Fruit fly (Drosophila melanogaster): ENCODE data around the gene CG42680.

CG42680 gene

dm6 chr2L:14588134-14588533 lies at the start of gene CG42680:
TSS of gene CG42680 (minus strand) at chr2L:14588234.
- no peak for TF ChIP-seq noc (tag; optimal IDR thresholded peaks at IDR 0.05)

DNA sequence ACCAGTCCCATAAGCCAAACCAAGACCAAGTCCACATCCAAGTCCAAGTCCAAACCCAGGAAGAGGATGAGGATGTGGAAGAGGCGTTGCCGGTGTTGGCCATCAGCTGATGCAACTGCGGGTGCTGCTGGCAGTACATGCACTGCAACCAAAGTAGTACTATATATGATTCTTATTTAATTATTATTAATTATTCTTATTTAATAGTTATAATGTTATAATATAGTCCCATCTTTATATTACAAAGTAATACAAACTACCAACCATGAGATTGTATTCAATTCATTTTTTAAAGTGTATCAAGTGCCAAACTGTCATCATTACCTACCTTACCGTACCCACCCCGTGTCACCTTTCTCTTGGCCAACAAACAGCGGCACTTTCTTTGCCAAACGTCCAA lies 47.0 kb upstream of the CG42680 start:
- TF ChIP-seq noc (tag; optimal IDR thresholded peaks at IDR 0.05): no peak

DNA sequence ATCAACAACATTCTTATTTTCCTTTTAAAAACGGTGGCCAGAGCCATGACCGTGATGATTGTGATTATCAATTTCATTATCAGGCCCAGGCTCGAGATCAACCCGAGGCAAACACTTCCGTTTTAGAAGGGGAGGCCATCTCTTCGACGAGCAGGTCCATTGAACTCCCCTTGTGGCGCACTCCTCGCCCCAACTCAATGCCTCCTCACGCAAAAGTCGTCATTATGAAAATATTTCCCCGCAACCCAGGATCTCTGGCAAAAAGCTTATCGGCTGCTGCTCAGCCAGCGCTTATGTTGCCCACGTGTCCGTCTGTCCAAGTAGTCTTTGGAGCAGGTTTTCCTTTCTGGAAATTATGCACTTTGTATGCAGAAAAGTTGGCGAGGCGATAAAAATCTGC lies 44.8 kb upstream of the CG42680 start:
- no peak for TF ChIP-seq noc (tag; optimal IDR thresholded peaks at IDR 0.05)

DNA sequence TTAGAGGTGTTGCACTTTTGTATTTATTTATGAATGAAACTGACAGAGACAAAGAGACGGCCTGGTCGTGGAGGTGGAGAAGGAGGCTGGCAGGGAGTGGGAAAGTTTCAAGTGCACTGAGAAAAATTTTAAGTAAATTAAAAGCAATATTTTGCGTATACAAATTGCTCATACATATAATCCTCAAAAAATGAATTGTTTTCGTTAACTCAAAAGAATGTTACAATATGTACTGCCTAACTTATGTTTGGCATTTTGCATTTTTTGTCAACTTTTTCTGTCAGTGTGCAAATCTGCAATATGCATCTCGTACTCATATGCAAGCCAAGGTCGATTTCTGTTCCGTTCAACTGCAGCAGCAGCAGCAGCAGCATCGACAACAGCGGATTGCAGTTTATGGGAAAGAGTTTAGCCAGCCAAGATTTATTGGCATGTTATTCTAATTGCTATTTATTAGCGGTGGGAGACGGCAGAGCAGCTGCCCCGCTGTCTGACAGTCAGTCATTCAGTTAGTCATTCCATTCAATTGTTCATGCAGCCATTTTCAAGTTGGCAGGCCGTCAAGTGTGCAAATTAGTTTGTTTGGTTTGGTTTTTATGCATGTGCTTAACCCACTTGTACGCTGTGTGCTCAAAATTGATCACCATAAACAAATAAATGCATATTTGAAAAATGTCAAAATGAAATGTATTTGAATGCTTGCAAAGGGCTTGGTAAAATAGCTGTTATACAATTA lies 43.1 kb upstream of the CG42680 start:
- TF ChIP-seq noc (tag; optimal IDR thresholded peaks at IDR 0.05): no peak

DNA sequence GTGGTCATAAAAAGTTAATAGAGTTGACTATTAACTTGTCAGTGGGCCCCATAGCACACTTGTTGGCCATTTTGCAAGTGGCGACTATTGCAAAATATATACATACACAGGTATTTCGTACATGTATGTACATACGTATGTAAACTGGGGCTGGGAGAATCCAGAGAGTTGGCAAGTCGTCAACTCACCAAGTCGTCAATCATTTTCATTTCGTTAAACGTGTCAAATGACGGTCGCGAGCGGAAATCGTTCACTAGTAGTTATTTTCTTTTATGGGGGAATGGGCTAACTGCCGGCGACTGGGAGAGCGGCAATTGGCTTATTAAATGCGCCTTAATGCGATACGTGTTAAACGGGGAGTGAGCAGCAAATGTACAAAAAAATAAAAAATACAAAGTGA lies 40.7 kb upstream of the CG42680 start:
- TF ChIP-seq noc (tag; optimal IDR thresholded peaks at IDR 0.05): no peak

DNA sequence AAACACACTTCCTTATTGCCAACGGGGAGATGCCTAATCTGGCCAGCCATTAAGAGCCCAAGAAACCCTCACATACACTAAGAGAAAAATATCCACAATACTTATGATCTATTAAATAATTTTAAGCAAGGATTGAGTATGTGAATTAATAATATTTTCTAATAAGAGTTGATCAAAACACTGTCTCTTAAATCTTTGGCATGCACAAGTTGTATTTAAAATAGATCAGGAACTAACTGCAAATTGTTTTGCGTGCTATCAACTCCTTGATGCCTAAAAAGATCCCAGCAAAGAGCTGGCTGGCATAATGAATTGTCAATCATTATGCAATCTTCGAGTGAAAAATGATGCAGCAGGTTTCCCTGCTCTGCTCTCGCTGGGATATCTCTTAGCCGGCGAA lies 39.1 kb upstream of the CG42680 start:
- no peak for TF ChIP-seq noc (tag; optimal IDR thresholded peaks at IDR 0.05)

dm6 chr2L:14624614-14625013 lies 36.6 kb upstream of the CG42680 start:
- TF ChIP-seq noc (tag; optimal IDR thresholded peaks at IDR 0.05): no peak

DNA sequence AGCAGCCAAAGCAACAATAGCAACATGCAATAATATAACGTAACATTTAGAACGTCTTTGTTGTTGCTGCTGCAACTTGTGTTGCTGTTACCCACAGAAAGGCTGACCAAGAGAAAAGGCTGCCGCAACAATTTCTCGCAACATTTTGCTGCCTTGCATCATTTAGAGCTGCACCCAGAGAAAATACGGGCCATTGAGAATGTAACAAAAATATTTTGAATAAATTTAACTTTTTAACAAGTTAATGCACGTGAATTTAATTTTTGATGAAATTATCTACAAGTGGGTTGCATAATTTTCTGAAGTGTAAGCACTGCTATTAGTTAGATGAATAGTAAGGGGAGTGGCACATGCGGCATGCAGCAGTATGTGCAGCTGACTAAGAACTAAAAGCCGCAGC lies 35.8 kb upstream of the CG42680 start:
- TF ChIP-seq noc (tag; optimal IDR thresholded peaks at IDR 0.05): no peak

DNA sequence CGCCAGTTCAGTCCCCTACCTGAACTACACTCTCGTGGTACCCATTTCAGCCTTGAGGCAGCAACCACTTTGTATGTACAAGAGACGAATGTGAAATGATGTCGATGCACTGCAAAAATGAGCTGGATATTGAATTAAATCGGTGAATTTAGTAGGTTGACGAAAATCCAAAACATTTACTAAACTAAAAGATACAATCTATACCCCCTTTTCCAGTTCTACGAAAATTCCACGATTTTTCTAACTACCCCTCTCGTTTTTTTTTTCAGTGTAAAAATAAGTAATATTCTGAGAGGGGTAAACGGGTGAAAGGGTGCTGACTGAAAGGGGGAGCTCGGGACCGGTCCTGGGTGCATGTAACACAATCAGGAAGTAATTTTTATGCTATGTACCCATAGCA lies 34.1 kb upstream of the CG42680 start:
- TF ChIP-seq noc (tag; optimal IDR thresholded peaks at IDR 0.05): no peak

- no peak for TF ChIP-seq noc (tag; optimal IDR thresholded peaks at IDR 0.05)
These were observed 31.6 kb upstream of the CG42680 start for dm6 chr2L:14619602-14620001.

DNA sequence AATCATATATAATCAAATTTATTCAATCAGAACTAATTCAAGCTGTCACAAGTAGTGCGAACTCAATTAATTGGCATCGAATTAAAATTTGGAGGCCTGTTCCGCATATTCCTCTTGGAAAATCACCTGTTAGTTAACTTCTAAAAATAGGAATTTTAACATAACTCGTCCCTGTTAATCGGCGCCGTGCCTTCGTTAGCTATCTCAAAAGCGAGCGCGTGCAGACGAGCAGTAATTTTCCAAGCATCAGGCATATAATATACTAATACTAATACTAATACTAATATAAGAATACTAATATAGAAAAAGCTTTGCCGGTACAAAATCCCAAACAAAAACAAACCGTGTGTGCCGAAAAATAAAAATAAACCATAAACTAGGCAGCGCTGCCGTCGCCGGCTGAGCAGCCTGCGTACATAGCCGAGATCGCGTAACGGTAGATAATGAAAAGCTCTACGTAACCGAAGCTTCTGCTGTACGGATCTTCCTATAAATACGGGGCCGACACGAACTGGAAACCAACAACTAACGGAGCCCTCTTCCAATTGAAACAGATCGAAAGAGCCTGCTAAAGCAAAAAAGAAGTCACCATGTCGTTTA lies 27.8 kb upstream of the CG42680 start:
- peak; percentile 40 for TF ChIP-seq noc (tag; optimal IDR thresholded peaks at IDR 0.05)

dm6 chr2L:14614897-14615602 lies 27.0 kb upstream of the CG42680 start, which contains the start of the genes Adh and Adhr:
TSS of gene Adh (plus strand) at chr2L:14615552.
TSS of gene Adhr (plus strand) at chr2L:14615552.
- peak; percentile 92 for TF ChIP-seq noc (tag; optimal IDR thresholded peaks at IDR 0.05)

dm6 chr2L:14614444-14614843 lies 26.4 kb upstream of the CG42680 start:
- TF ChIP-seq noc (tag; optimal IDR thresholded peaks at IDR 0.05): peak; percentile 12

DNA sequence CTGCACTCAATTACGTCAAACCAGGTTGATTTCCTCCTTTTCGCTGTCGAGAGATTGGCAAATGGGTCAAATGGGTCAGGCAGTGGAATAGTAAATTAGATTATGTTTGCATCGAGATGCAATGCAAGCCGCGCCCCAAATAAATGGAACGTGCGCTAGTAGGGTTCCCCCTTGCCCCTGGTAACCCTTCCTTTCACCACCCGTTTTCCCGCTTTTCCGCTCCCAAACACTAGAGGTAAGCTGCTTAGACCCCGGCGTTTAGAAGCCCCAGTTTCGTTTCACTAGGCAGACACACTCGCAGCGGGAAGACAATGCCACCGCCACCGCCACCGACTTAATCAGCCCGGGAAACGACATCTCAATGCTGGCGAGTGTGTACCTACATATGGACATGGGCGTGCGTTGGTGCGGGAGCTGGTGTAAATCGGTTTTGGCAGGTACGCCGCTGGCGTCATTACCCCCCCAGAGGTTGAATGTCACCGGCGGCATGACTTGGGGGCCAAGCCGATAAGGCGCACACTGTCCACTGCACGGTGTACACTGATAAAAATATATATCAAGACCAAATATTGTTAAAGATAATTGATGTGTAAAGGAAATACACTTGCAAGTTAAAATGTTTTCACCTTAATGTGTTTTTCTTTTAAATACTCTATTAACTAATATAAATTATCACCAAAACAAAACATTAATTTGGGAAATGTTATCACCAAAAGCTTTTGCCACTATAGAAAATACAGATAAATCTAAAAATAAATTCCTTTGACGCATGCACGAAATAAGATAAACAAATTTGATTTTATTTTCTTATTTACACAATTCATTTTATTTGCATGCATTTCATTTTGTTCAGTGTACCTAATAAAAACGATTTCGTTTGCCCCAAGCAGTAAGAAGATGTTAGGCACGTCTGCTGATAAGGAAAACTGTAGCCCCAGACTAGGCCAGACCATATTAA lies 25.2 kb upstream of the CG42680 start:
- TF ChIP-seq noc (tag; optimal IDR thresholded peaks at IDR 0.05): peak; percentile 98

DNA sequence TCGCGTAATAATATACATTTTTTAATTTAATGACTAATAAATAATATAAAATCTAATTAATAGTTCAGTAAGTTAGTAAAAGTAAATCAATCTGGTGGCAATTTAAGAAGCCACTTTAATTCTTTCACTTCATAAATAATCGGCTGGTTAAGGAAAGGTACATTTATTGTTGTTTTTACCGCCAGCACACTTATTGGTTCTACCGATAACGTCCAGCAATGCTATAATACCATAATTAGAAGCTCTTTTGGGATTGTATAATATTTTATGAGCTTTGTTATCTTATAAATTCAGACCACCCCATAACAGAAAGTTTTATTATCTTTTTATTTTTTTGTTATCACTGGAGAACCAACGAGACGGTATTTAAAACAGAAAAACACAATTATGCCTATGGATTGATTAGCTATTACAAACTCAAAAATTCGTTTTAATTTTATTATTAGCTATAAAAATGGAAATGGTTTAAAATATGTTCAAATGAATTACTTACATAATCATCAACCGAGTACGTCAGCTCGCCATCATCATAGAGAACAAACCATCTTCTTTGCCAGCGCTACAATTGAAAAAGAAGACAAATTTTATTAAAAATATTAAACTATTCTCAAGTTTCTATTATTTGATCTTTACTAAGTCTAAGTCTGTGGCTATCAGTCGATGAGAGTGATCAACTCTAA lies 23.5 kb upstream of the CG42680 start:
- peak; percentile 82 for TF ChIP-seq noc (tag; optimal IDR thresholded peaks at IDR 0.05)

Measured in whole organism, larva.